Worm (Caenorhabditis elegans) whole organism, late embryonic: ENCODE results near the gene M163.21.

Experiments
- ama-1 ChIP-seq: fragments of 150-350 bp; optimal IDR thresholded peaks from 2 replicates; lab custom pipeline; 2014
- ceh-2 ChIP-seq: sonication (generic microtip); optimal IDR thresholded peaks from 2 replicates; lab custom pipeline; 2016; ENCODE audit warnings: missing genotype, missing genetic modification characterization, missing compliant biosample characterization
- elt-2 ChIP-seq: sonication (generic microtip); optimal IDR thresholded peaks from 2 replicates; lab custom pipeline; 2016; ENCODE audit warnings: missing genetic modification reagents, missing genetic modification characterization, missing compliant biosample characterization
- gmeb-2 ChIP-seq: sonication (generic microtip); optimal IDR thresholded peaks from 2 replicates; lab custom pipeline; 2016; ENCODE audit warnings: missing genetic modification characterization, inconsistent platforms, missing compliant biosample characterization
- nfya-1 ChIP-seq: sonication (generic microtip); optimal IDR thresholded peaks from 2 replicates; lab custom pipeline; 2017; ENCODE audit warnings: missing genetic modification characterization, mild to moderate bottlenecking, missing compliant biosample characterization, antibody characterized with exemption, moderate library complexity
- nhr-232 ChIP-seq: sonication (generic microtip); optimal IDR thresholded peaks from 2 replicates; lab custom pipeline; 2016; ENCODE audit warnings: missing genetic modification characterization, missing compliant biosample characterization
- odd-2 ChIP-seq: sonication (generic microtip); optimal IDR thresholded peaks from 2 replicates; lab custom pipeline; 2017; ENCODE audit warnings: antibody characterized with exemption, mild to moderate bottlenecking, missing genetic modification characterization, missing compliant biosample characterization
- pha-2 ChIP-seq: sonication (generic microtip); optimal IDR thresholded peaks from 2 replicates; lab custom pipeline; 2017; ENCODE audit warnings: mild to moderate bottlenecking, missing genetic modification characterization, missing compliant biosample characterization
- pha-4 ChIP-seq: fragments of 150-350 bp; optimal IDR thresholded peaks from 2 replicates; lab custom pipeline; 2018; ENCODE audit warnings: missing biosample characterization, missing genetic modification reagents, missing genetic modification characterization
- ref-2 ChIP-seq: sonication (generic microtip); optimal IDR thresholded peaks from 2 replicates; lab custom pipeline; 2016; ENCODE audit warnings: missing genetic modification characterization, missing compliant biosample characterization
- sdc-2 ChIP-seq: sonication (generic microtip); optimal IDR thresholded peaks from 2 replicates; lab custom pipeline; 2016; ENCODE audit warnings: missing genotype, missing genetic modification characterization, missing compliant biosample characterization
- tbx-2 ChIP-seq: sonication (generic microtip); optimal IDR thresholded peaks from 2 replicates; lab custom pipeline; 2016; ENCODE audit warnings: missing genetic modification characterization, missing compliant biosample characterization
- unc-86 ChIP-seq: sonication (generic microtip); optimal IDR thresholded peaks from 2 replicates; lab custom pipeline; 2016; ENCODE audit warnings: missing genetic modification characterization, missing compliant biosample characterization

- no peak for TF ChIP-seq sdc-2 (tag; lab: Kevin White, UChicago)
- TF ChIP-seq odd-2, result no peak
- no peak for TF ChIP-seq pha-2 (tag; lab: Kevin White, UChicago)
- TF ChIP-seq ama-1 (lab: Kevin White, UChicago), result no peak
- TF ChIP-seq nhr-232 (tag; lab: Kevin White, UChicago), result no peak
- no peak for TF ChIP-seq unc-86
- TF ChIP-seq nfya-1 (tag; lab: Kevin White, UChicago), result no peak
- no peak for TF ChIP-seq ceh-2 (tag; lab: Kevin White, UChicago)
- TF ChIP-seq tbx-2 (tag; lab: Kevin White, UChicago), result no peak
- TF ChIP-seq ref-2, result no peak
- TF ChIP-seq pha-4 (tag; lab: Kevin White, UChicago), result no peak
- TF ChIP-seq gmeb-2 (tag; lab: Kevin White, UChicago), result no peak
- TF ChIP-seq elt-2 (tag; lab: Kevin White, UChicago), result no peak
Measured at ce11 chrX:14464513-14464912, 2.1 kb upstream of the M163.21 start, which contains the start of gene M163.7.
